Fruit fly (Drosophila melanogaster) whole organism, embryonic: Measurements from ENCODE around the gene RtcB.

Experiments
- BEAF-32 ChIP-seq: fragments of 200-800 bp; sonication (Bioruptor generic); optimal IDR thresholded peaks from 3 replicates; lab custom pipeline; 2017; ENCODE audit warnings: missing biosample characterization, missing genetic modification characterization, mild to moderate bottlenecking, moderate library complexity, missing genetic modification reagents
- Bgb ChIP-seq: fragments of 200-800 bp; sonication (Bioruptor generic); IDR thresholded peaks from 2 replicates; pipeline ENCODE4 v1.3.6; 2022; ENCODE audit warnings: missing biosample characterization, missing genetic modification characterization; ENCODE audit not compliant: partially characterized antibody
- Blimp-1 ChIP-seq: fragments of 200-800 bp; sonication (Bioruptor generic); optimal IDR thresholded peaks from 3 replicates; lab custom pipeline; 2018; ENCODE audit warnings: missing biosample characterization, missing genetic modification characterization, mild to moderate bottlenecking, moderate library complexity, missing genetic modification reagents
- C15 ChIP-seq: fragments of 200-800 bp; sonication (Bioruptor generic); IDR thresholded peaks from 3 replicates; pipeline ENCODE4 v1.3.6; 2022; ENCODE audit warnings: missing biosample characterization, missing genetic modification characterization
- CG12391 ChIP-seq: fragments of 200-800 bp; sonication (Bioruptor generic); optimal IDR thresholded peaks from 3 replicates; lab custom pipeline; 2018; ENCODE audit warnings: missing biosample characterization, mild to moderate bottlenecking, missing genetic modification characterization, moderate library complexity
- CG12769 ChIP-seq: fragments of 200-800 bp; sonication (Bioruptor generic); optimal IDR thresholded peaks from 2 replicates; lab custom pipeline; 2019; ENCODE audit warnings: missing biosample characterization, mild to moderate bottlenecking, missing genetic modification characterization, moderate library complexity
- CG13287 ChIP-seq: fragments of 200-800 bp; sonication (Bioruptor generic); IDR thresholded peaks from 2 replicates; pipeline ENCODE4 v1.3.6; 2022; ENCODE audit warnings: missing biosample characterization, missing genetic modification characterization; ENCODE audit not compliant: partially characterized antibody
- CG15696 ChIP-seq: fragments of 200-800 bp; sonication (Bioruptor generic); optimal IDR thresholded peaks from 2 replicates; lab custom pipeline; 2019; ENCODE audit warnings: missing biosample characterization, mild to moderate bottlenecking, missing genetic modification characterization, moderate library complexity
- CG17361 ChIP-seq: fragments of 200-800 bp; sonication (Bioruptor generic); IDR thresholded peaks from 3 replicates; pipeline ENCODE4 v1.3.6; 2022; ENCODE audit warnings: missing biosample characterization, missing genetic modification characterization
- CG17568 ChIP-seq: fragments of 200-800 bp; sonication (Bioruptor generic); optimal IDR thresholded peaks from 2 replicates; lab custom pipeline; 2018; ENCODE audit warnings: missing biosample characterization, mild to moderate bottlenecking, missing genetic modification characterization, moderate library complexity
- CG18262 ChIP-seq: fragments of 200-800 bp; optimal IDR thresholded peaks from 3 replicates; lab custom pipeline; 2019; ENCODE audit warnings: missing biosample characterization, mild to moderate bottlenecking, missing genetic modification characterization, moderate library complexity
- CG2678 ChIP-seq: fragments of 200-800 bp; sonication (Bioruptor generic); optimal IDR thresholded peaks from 3 replicates; lab custom pipeline; 2019; ENCODE audit warnings: missing biosample characterization, mild to moderate bottlenecking, missing genetic modification characterization, moderate library complexity
- CG2712 ChIP-seq: fragments of 200-800 bp; optimal IDR thresholded peaks from 3 replicates; lab custom pipeline; 2019; ENCODE audit warnings: missing biosample characterization, mild to moderate bottlenecking, missing genetic modification characterization, moderate library complexity
- CG30403 ChIP-seq: fragments of 200-800 bp; sonication (Bioruptor generic); optimal IDR thresholded peaks from 3 replicates; lab custom pipeline; 2016; ENCODE audit warnings: missing biosample characterization, missing genetic modification characterization
- CG31365 ChIP-seq: fragments of 200-800 bp; sonication (Bioruptor generic); optimal IDR thresholded peaks from 2 replicates; lab custom pipeline; 2018; ENCODE audit warnings: missing biosample characterization, mild to moderate bottlenecking, missing genetic modification characterization
- CG34376 ChIP-seq: fragments of 200-800 bp; sonication (Bioruptor generic); optimal IDR thresholded peaks from 2 replicates; lab custom pipeline; 2018; ENCODE audit warnings: missing biosample characterization, mild to moderate bottlenecking, missing genetic modification characterization
- CG4730 ChIP-seq: fragments of 200-800 bp; sonication (Bioruptor generic); IDR thresholded peaks from 2 replicates; pipeline ENCODE4 v1.3.6; 2022; ENCODE audit warnings: missing biosample characterization, missing genetic modification characterization
- CG7357 ChIP-seq: fragments of 200-800 bp; sonication (Bioruptor generic); IDR thresholded peaks from 3 replicates; pipeline ENCODE4 v1.3.6; 2022; ENCODE audit warnings: missing biosample characterization, missing genetic modification characterization
- CG7963 ChIP-seq: fragments of 200-800 bp; sonication (Bioruptor generic); IDR thresholded peaks from 3 replicates; pipeline ENCODE4 v1.3.6; 2022; ENCODE audit warnings: missing biosample characterization, missing genetic modification characterization; ENCODE audit not compliant: partially characterized antibody
- Deaf1 ChIP-seq: fragments of 200-800 bp; optimal IDR thresholded peaks from 3 replicates; lab custom pipeline; 2019; ENCODE audit warnings: missing biosample characterization, mild to moderate bottlenecking, missing genetic modification characterization, moderate library complexity
- Doc3 ChIP-seq: fragments of 200-800 bp; sonication (Bioruptor generic); IDR thresholded peaks from 3 replicates; pipeline ENCODE4 v1.3.6; 2022; ENCODE audit warnings: missing biosample characterization, missing genetic modification characterization; ENCODE audit not compliant: partially characterized antibody
- Elba2 ChIP-seq: fragments of 200-800 bp; sonication (Bioruptor generic); optimal IDR thresholded peaks from 3 replicates; lab custom pipeline; 2016; ENCODE audit warnings: missing biosample characterization, missing genetic modification characterization
- Hr78 ChIP-seq, 2 experiments: fragments of 200-800 bp in 1 of 2; fragments of >200 bp in 1 of 2; sonication (Bioruptor generic) in 1 of 2; optimal IDR thresholded peaks; 2 replicates each; lab custom pipeline; 2017 to 2019; ENCODE audit warnings: missing biosample characterization in 2 of 2, missing genetic modification characterization in 2 of 2, mild to moderate bottlenecking in 1 of 2, moderate library complexity in 1 of 2
- Med ChIP-seq: fragments of 200-800 bp; sonication (Bioruptor generic); peaks from one replicate; lab custom pipeline; 2016; ENCODE audit warnings: missing biosample characterization, missing genetic modification characterization, mild to moderate bottlenecking, inconsistent platforms, moderate library complexity
- NfI ChIP-seq: fragments of 200-800 bp; sonication (Bioruptor generic); optimal IDR thresholded peaks from 3 replicates; lab custom pipeline; 2018; ENCODE audit warnings: missing biosample characterization, mild to moderate bottlenecking, missing genetic modification characterization, moderate library complexity
- Sox102F ChIP-seq: fragments of 200-800 bp; sonication (Bioruptor generic); optimal IDR thresholded peaks from 2 replicates; lab custom pipeline; 2018; ENCODE audit warnings: missing biosample characterization, mild to moderate bottlenecking, missing genetic modification characterization, moderate library complexity
- Stat92E ChIP-seq, 3 experiments: fragments of >200 bp in 2 of 3; fragments of 200-800 bp in 1 of 3; sonication (Bioruptor generic) in 1 of 3; optimal IDR thresholded peaks; 2 replicates each; lab custom pipeline; 2017 to 2019; ENCODE audit warnings: missing biosample characterization in 3 of 3, missing genetic modification characterization in 3 of 3, mild to moderate bottlenecking in 1 of 3, moderate library complexity in 1 of 3
- cas ChIP-seq: fragments of 200-800 bp; sonication (Bioruptor generic); IDR thresholded peaks from 2 replicates; pipeline ENCODE4 v1.3.6; 2022; ENCODE audit warnings: missing biosample characterization, missing genetic modification characterization
- dmrt99B ChIP-seq: fragments of 200-800 bp; sonication (Bioruptor generic); optimal IDR thresholded peaks from 2 replicates; lab custom pipeline; 2018; ENCODE audit warnings: missing biosample characterization, mild to moderate bottlenecking, missing genetic modification characterization, moderate library complexity
- ems ChIP-seq: fragments of 200-800 bp; sonication (Bioruptor generic); optimal IDR thresholded peaks from 3 replicates; lab custom pipeline; 2016; ENCODE audit warnings: missing biosample characterization, missing genetic modification characterization
- en ChIP-seq: fragments of 200-800 bp; sonication (Bioruptor generic); optimal IDR thresholded peaks from 2 replicates; lab custom pipeline; 2016; ENCODE audit warnings: missing biosample characterization, missing genetic modification characterization
- gem ChIP-seq: fragments of 200-800 bp; sonication (Bioruptor generic); optimal IDR thresholded peaks from 2 replicates; lab custom pipeline; 2019; ENCODE audit warnings: missing biosample characterization, mild to moderate bottlenecking, missing genetic modification characterization, moderate library complexity
- grau ChIP-seq: fragments of 200-800 bp; optimal IDR thresholded peaks from 3 replicates; lab custom pipeline; 2019; ENCODE audit warnings: missing biosample characterization, mild to moderate bottlenecking, missing genetic modification characterization, moderate library complexity
- p53 ChIP-seq: fragments of 200-800 bp; sonication (Bioruptor generic); optimal IDR thresholded peaks from 2 replicates; lab custom pipeline; 2016; ENCODE audit warnings: missing biosample characterization, missing genetic modification characterization
- phol ChIP-seq: fragments of 200-800 bp; sonication (Bioruptor generic); optimal IDR thresholded peaks from 3 replicates; lab custom pipeline; 2018; ENCODE audit warnings: missing biosample characterization, mild to moderate bottlenecking, missing genetic modification characterization, moderate library complexity
- sd ChIP-seq: fragments of 200-800 bp; sonication (Bioruptor generic); optimal IDR thresholded peaks from 3 replicates; lab custom pipeline; 2018; ENCODE audit warnings: missing biosample characterization, mild to moderate bottlenecking, missing genetic modification characterization, moderate library complexity
- sens ChIP-seq: fragments of 200-800 bp; sonication (Bioruptor generic); peaks from one replicate; lab custom pipeline; 2016; ENCODE audit warnings: missing biosample characterization, missing genetic modification characterization
- seq ChIP-seq: fragments of 200-800 bp; sonication (Bioruptor generic); IDR thresholded peaks from 2 replicates; pipeline ENCODE4 v1.3.6; 2022; ENCODE audit warnings: missing biosample characterization, missing genetic modification characterization
- slbo ChIP-seq: fragments of 200-800 bp; sonication (Bioruptor generic); IDR thresholded peaks from 2 replicates; pipeline ENCODE4 v1.3.6; 2022; ENCODE audit warnings: missing biosample characterization, missing genetic modification characterization
- sqz ChIP-seq: fragments of 200-800 bp; sonication (Bioruptor generic); optimal IDR thresholded peaks from 3 replicates; lab custom pipeline; 2018; ENCODE audit warnings: missing biosample characterization, mild to moderate bottlenecking, missing genetic modification characterization
- tll ChIP-seq, 2 experiments: fragments of 200-800 bp in 1 of 2; fragments of >200 bp in 1 of 2; sonication (Bioruptor generic) in 1 of 2; optimal IDR thresholded peaks; 2 replicates each; lab custom pipeline; 2017 to 2019; ENCODE audit warnings: missing biosample characterization in 2 of 2, missing genetic modification characterization in 2 of 2, mild to moderate bottlenecking in 1 of 2, moderate library complexity in 1 of 2
- twi ChIP-seq: fragments of 200-800 bp; optimal IDR thresholded peaks from 2 replicates; lab custom pipeline; 2019; ENCODE audit warnings: missing biosample characterization, mild to moderate bottlenecking, missing genetic modification characterization, moderate library complexity
- vvl ChIP-seq: fragments of 200-800 bp; sonication (Bioruptor generic); IDR thresholded peaks from 2 replicates; pipeline ENCODE4 v1.3.6; 2022; ENCODE audit warnings: missing biosample characterization, missing genetic modification characterization

The RtcB gene

DNA sequence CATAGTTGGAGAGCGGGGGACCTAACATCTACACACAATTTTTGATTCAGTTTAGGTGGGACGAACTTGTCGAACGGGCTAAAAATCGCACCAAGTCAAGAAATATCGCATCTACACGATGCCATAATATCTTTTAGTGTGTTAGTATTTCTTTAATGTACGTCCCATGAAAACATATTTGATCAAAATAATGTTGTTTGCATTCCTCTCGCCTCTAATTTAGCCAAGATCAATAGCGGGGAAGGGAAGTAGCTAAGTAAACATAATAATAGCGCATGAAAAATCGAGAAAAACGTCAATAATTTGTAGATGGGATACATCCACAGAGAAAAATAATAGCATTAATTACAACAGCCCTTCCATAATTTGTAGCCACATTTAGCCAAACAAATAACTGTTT lies 18.5 kb upstream of the RtcB start (continued):
- peak; percentile 33 for TF ChIP-seq CG12769 (tag; lab: Kevin White, UChicago)
- no peak for TF ChIP-seq Doc3 (GFP tag; lab: Robert Waterston, UW)
- TF ChIP-seq slbo (GFP tag; lab: Robert Waterston, UW): no peak
- TF ChIP-seq seq (GFP tag; lab: Robert Waterston, UW): peak; percentile 12; the same call in 1 of the 2 replicates
- no peak for TF ChIP-seq ems (GFP tag; lab: Kevin White, UChicago)
- no peak for TF ChIP-seq CG15696 (tag; lab: Kevin White, UChicago)

DNA sequence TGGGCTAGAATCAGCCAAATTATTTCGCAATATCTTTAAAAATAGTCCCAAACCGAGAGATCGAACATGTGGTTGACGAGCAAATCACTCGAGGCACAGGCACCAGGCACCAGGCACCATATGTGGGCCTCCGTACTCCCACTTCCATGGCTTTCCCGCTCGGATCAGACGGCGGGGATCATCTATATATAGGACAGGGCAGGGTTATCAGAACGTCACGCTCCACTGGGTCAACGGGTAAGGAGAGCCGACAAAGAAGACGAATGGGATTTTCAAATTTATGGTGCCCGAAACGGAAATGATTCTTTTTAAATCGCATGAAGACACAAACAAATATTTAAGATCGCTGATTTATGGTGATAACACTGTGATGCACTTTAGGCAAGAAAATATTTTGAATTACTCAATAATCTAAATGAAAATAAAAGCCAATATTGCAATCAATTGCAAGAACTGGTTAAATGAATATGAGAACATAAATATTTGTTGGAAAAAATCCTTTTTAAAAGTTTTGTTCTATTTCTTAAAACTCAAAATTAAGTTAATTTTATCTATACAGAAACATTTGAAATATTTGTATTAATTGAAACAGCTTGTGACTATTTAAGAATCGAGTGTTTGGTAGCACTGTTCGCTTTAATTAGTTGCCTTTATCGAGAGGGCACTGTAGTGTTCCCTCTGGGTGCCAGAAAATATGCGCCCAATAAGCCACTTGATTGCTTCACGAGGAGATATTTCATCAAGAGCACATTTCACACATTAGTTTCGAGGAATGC lies 17.1 kb upstream of the RtcB start:
- TF ChIP-seq Elba2 (GFP tag; lab: Kevin White, UChicago): peak; percentile 2
- TF ChIP-seq Sox102F (GFP tag; lab: Kevin White, UChicago): peak; percentile 15
- peak; percentile 45 for TF ChIP-seq CG12769 (tag; lab: Kevin White, UChicago)
- TF ChIP-seq Blimp-1 (GFP tag; lab: Kevin White, UChicago): peak; percentile 3
- no peak for TF ChIP-seq NfI
- peak; percentile 56 for TF ChIP-seq sens (GFP tag; lab: Kevin White, UChicago)
- TF ChIP-seq gem (tag; lab: Kevin White, UChicago): peak; percentile 32
- peak; percentile 13 for TF ChIP-seq CG2712 (tag; lab: Kevin White, UChicago)
- 0 out of 3 replicates have a peak, but pooled peaks have one; percentile 24 for TF ChIP-seq CG17361 (GFP tag; lab: Robert Waterston, UW)
- TF ChIP-seq CG30403 (GFP tag; lab: Kevin White, UChicago): no peak
- no peak for TF ChIP-seq p53 (GFP tag; lab: Kevin White, UChicago)
- TF ChIP-seq CG2678: peak; percentile 9
- peak; percentile 0 for TF ChIP-seq Med (GFP tag; lab: Kevin White, UChicago)
- peak; percentile 14 for TF ChIP-seq CG18262 (tag; lab: Kevin White, UChicago)
- no peak for TF ChIP-seq tll (GFP tag; optimal IDR thresholded peaks at IDR 0.05; lab: Kevin White, UChicago)
- peak; percentile 16 for TF ChIP-seq twi (tag; lab: Kevin White, UChicago)
- peak; percentile 77 for TF ChIP-seq grau (tag; lab: Kevin White, UChicago)
- TF ChIP-seq Hr78 (GFP tag; optimal IDR thresholded peaks at IDR 0.05; lab: Kevin White, UChicago): peak in 1 of 2 experiments; percentile 46
- peak; percentile 14 for TF ChIP-seq phol (tag; lab: Kevin White, UChicago)
- TF ChIP-seq cas (GFP tag; lab: Robert Waterston, UW): no peak
- peak; percentile 18 for TF ChIP-seq dmrt99B (tag; lab: Kevin White, UChicago)

DNA sequence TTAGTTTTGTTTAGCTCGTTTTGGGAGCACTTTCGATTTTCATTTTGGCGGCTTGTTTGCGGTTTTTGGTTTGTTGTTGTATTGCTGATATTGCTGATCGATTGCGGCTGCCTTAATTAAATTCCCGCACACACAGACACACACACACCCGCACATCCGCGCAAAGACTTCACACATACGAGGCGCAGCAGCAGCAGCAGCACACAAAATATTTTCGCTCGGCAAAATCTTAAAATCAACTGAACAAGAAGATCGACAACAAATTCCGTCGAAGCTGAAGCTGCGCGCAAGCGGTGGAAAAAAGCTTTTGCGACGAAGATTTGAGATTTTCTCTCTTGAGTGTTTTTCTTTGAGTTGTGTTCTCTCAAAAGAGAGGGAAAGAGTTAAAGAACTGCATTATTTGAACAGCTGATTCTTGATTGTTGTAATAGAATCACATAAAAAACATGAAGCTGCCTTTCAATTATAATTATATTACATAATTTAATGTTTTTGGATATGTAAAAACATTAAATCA lies 16.2 kb upstream of the RtcB start:
- TF ChIP-seq CG4730 (GFP tag; lab: Robert Waterston, UW): no peak
- TF ChIP-seq CG7963 (GFP tag; lab: Robert Waterston, UW): no peak
- TF ChIP-seq Med (GFP tag; lab: Kevin White, UChicago): peak; percentile 33
- TF ChIP-seq CG17568: peak; percentile 3
- peak; percentile 20; the same call in 1 of the 2 replicates for TF ChIP-seq CG13287
- TF ChIP-seq Deaf1 (tag; lab: Kevin White, UChicago): peak; percentile 9
- no peak for TF ChIP-seq en
- TF ChIP-seq BEAF-32: no peak
- TF ChIP-seq CG7357 (GFP tag; lab: Robert Waterston, UW): no peak
- TF ChIP-seq Bgb (GFP tag; lab: Robert Waterston, UW): no peak
- peak; percentile 11 for TF ChIP-seq CG34376 (GFP tag; lab: Kevin White, UChicago)
- TF ChIP-seq vvl (GFP tag; lab: Robert Waterston, UW): no peak
- TF ChIP-seq C15: no peak
- TF ChIP-seq sd: peak; percentile 61
- no peak for TF ChIP-seq CG12391 (tag; lab: Kevin White, UChicago)
- no peak for TF ChIP-seq sqz (GFP tag; lab: Kevin White, UChicago)
- no peak for TF ChIP-seq Sox102F (GFP tag; lab: Kevin White, UChicago)
- no peak for TF ChIP-seq Stat92E (GFP tag; optimal IDR thresholded peaks at IDR 0.05; lab: Kevin White, UChicago)
- TF ChIP-seq CG31365: no peak
